Worm (Caenorhabditis elegans) whole organism, early embryonic: ENCODE results near the gene str-7.

Experiments
- B0310.2 ChIP-seq: sonication (generic microtip); optimal IDR thresholded peaks from 2 replicates; lab custom pipeline; 2016; ENCODE audit warnings: mild to moderate bottlenecking, missing genetic modification characterization, missing compliant biosample characterization
- F13C5.2 ChIP-seq: sonication (generic microtip); optimal IDR thresholded peaks from 2 replicates; lab custom pipeline; 2017; ENCODE audit warnings: mild to moderate bottlenecking, missing genetic modification characterization, inconsistent platforms, missing compliant biosample characterization
- aly-1 ChIP-seq: sonication (generic microtip); optimal IDR thresholded peaks from 2 replicates; lab custom pipeline; 2016; ENCODE audit warnings: missing genetic modification characterization, missing compliant biosample characterization
- ama-1 ChIP-seq: fragments of 150-350 bp; optimal IDR thresholded peaks from 2 replicates; lab custom pipeline; 2014
- ceh-13 ChIP-seq: fragments of 200-800 bp; sonication (Bioruptor generic); optimal IDR thresholded peaks from 2 replicates; lab custom pipeline; 2018; ENCODE audit warnings: mild to moderate bottlenecking, missing genetic modification characterization, missing compliant biosample characterization
- ceh-36 ChIP-seq: sonication (generic microtip); optimal IDR thresholded peaks from 2 replicates; lab custom pipeline; 2016; ENCODE audit warnings: missing genetic modification characterization, inconsistent platforms, missing compliant biosample characterization
- ets-7 ChIP-seq: sonication (generic microtip); optimal IDR thresholded peaks from 2 replicates; lab custom pipeline; 2016; ENCODE audit warnings: missing genotype, missing genetic modification characterization, missing compliant biosample characterization
- flt-1 ChIP-seq: fragments of 200-800 bp; sonication (Bioruptor generic); IDR thresholded peaks from 2 replicates; pipeline ENCODE4 v1.3.6; 2022; ENCODE audit warnings: missing genetic modification characterization, missing compliant biosample characterization
- hmbx-1 ChIP-seq: sonication (generic microtip); optimal IDR thresholded peaks from 2 replicates; lab custom pipeline; 2016; ENCODE audit warnings: mild to moderate bottlenecking, missing genetic modification characterization, missing compliant biosample characterization
- hmg-4 ChIP-seq: fragments of 200-800 bp; sonication (Bioruptor generic); optimal IDR thresholded peaks from 2 replicates; lab custom pipeline; 2018; ENCODE audit warnings: mild to moderate bottlenecking, missing genetic modification characterization, missing compliant biosample characterization
- hnd-1 ChIP-seq: sonication (generic microtip); optimal IDR thresholded peaks from 2 replicates; lab custom pipeline; 2016; ENCODE audit warnings: missing genetic modification characterization, missing compliant biosample characterization
- pes-1 ChIP-seq: fragments of 200-800 bp; sonication (Bioruptor generic); IDR thresholded peaks from 2 replicates; pipeline ENCODE4 v1.3.6; 2022; ENCODE audit warnings: missing genetic modification reagents, missing genetic modification characterization, missing compliant biosample characterization
- scrt-1 ChIP-seq: fragments of 200-800 bp; sonication (Bioruptor generic); IDR thresholded peaks from 2 replicates; pipeline ENCODE4 v1.3.6; 2022; ENCODE audit warnings: missing genetic modification characterization, missing compliant biosample characterization
- sea-1 ChIP-seq: fragments of 200-800 bp; sonication (Bioruptor generic); conservative IDR thresholded peaks from 2 replicates; pipeline ENCODE4 v1.3.6; 2022; ENCODE audit warnings: missing genetic modification characterization, missing compliant biosample characterization
- tbx-11 ChIP-seq: fragments of 200-800 bp; sonication (Bioruptor generic); IDR thresholded peaks from 2 replicates; pipeline ENCODE4 v1.3.6; 2022; ENCODE audit warnings: missing genetic modification characterization, missing compliant biosample characterization
- tbx-37 ChIP-seq: fragments of 200-800 bp; sonication (Bioruptor generic); conservative IDR thresholded peaks from 2 replicates; pipeline ENCODE4 v1.3.6; 2022; ENCODE audit warnings: missing genetic modification reagents, missing genetic modification characterization, missing compliant biosample characterization
- tra-4 ChIP-seq: sonication (generic microtip); optimal IDR thresholded peaks from 2 replicates; lab custom pipeline; 2017; ENCODE audit warnings: missing genetic modification characterization, missing compliant biosample characterization

The str-7 gene

ce11 chrV:16071167-16071566 lies 28.2 kb downstream of the str-7 start, which contains the start of gene nhr-176:
Gene nhr-176 (plus strand): TSS chrV:16071325.
- TF ChIP-seq hmbx-1 (tag; lab: Kevin White, UChicago) (no peak), tra-4 (tag; lab: Kevin White, UChicago) (no peak), hmg-4 (GFP tag; lab: Kevin White, UChicago) (no peak), pes-1 (no peak), ama-1 (no peak), F13C5.2 (no peak), tbx-37 (no peak), B0310.2 (tag; lab: Kevin White, UChicago) (no peak), tbx-11 (GFP tag; lab: Robert Waterston, UW) (no peak), sea-1 (GFP tag; lab: Robert Waterston, UW) (no peak), ceh-36 (tag; lab: Kevin White, UChicago) (no peak), hnd-1 (tag; lab: Kevin White, UChicago) (no peak)

DNA sequence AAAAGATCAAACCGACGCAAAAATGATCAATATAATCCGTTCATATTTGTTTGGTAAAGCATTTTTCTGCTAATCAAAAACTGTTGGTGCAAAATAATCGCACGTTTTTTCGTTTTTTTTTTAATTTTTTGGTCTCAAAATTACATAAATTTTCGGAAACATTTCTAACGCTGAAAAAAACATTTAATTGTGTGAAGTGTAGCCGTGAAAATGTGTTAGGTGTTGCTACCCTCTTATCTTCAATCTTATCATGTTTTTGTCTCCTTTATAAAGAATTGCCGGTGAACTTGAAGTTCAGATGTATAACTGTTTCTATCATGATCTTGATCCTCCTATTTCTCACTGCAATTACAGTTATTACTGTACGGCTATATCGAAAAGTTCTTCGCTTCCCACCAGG lies 30.4 kb downstream of the str-7 start, which contains the start of gene cyp-35D1:
Gene cyp-35D1 (plus strand): TSS at position 301 of the 400 bp plus-strand sequence.
- no peak for TF ChIP-seq hmbx-1 (tag; lab: Kevin White, UChicago)
- TF ChIP-seq hnd-1 (tag; lab: Kevin White, UChicago): no peak
- TF ChIP-seq ceh-36 (tag; lab: Kevin White, UChicago): no peak
- TF ChIP-seq flt-1: no peak
- TF ChIP-seq pes-1: no peak
- TF ChIP-seq tbx-11 (GFP tag; lab: Robert Waterston, UW): no peak

DNA sequence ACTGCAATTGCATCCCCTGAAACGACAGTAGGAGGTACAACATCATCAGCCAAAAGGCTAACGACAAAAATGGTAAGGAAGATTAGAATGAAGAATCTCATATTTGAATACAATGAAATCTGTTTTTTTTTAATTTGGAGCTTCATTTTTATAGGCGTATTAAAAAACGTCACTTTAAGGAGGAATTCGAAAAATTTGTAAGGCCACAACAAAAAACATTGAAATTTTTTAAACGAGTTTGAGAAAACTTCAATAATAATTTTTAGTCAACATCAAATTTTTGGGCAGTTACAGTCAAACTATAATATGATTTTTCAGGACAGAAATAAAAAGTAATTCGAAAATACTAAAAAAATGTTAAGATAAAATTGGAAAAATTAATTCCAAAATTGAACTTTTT lies 36.6 kb downstream of the str-7 start, which contains the start of gene F14H3.14:
Gene F14H3.14 (minus strand): TSS at position 101 of the 400 bp plus-strand sequence.
- no peak for TF ChIP-seq scrt-1 (GFP tag; lab: Robert Waterston, UW)
- no peak for TF ChIP-seq B0310.2 (tag; lab: Kevin White, UChicago)
- TF ChIP-seq tbx-37: no peak
- no peak for TF ChIP-seq ceh-13
- TF ChIP-seq ceh-36 (tag; lab: Kevin White, UChicago): no peak
- no peak for TF ChIP-seq aly-1 (tag; lab: Kevin White, UChicago)
- no peak for TF ChIP-seq tbx-11 (GFP tag; lab: Robert Waterston, UW)
- TF ChIP-seq ets-7 (tag; lab: Kevin White, UChicago): no peak
- no peak for TF ChIP-seq flt-1
- TF ChIP-seq F13C5.2: no peak
- no peak for TF ChIP-seq pes-1
- TF ChIP-seq hmg-4 (GFP tag; lab: Kevin White, UChicago): no peak
- TF ChIP-seq ama-1: no peak
- no peak for TF ChIP-seq hmbx-1 (tag; lab: Kevin White, UChicago)

ce11 chrV:16061993-16062392 lies 37.3 kb downstream of the str-7 start, which contains the start of gene fbxa-100:
Gene fbxa-100 (minus strand): TSS chrV:16062093.
- TF ChIP-seq tbx-11 (GFP tag; lab: Robert Waterston, UW): no peak
- no peak for TF ChIP-seq hnd-1 (tag; lab: Kevin White, UChicago)
- TF ChIP-seq sea-1 (GFP tag; lab: Robert Waterston, UW): no peak
- TF ChIP-seq hmg-4 (GFP tag; lab: Kevin White, UChicago): no peak

- TF ChIP-seq B0310.2 (tag; lab: Kevin White, UChicago) (no peak), tbx-37 (no peak), ets-7 (tag; lab: Kevin White, UChicago) (no peak), sea-1 (GFP tag; lab: Robert Waterston, UW) (no peak), F13C5.2 (no peak), hnd-1 (tag; lab: Kevin White, UChicago) (no peak), tbx-11 (GFP tag; lab: Robert Waterston, UW) (no peak), scrt-1 (GFP tag; lab: Robert Waterston, UW) (no peak), aly-1 (tag; lab: Kevin White, UChicago) (no peak), hmg-4 (GFP tag; lab: Kevin White, UChicago) (no peak), flt-1 (no peak), ama-1 (no peak), pes-1 (no peak), ceh-13 (no peak), hmbx-1 (tag; lab: Kevin White, UChicago) (no peak), tra-4 (tag; lab: Kevin White, UChicago) (no peak), ceh-36 (tag; lab: Kevin White, UChicago) (no peak)
Measured at ce11 chrV:16060135-16060534, 39.2 kb downstream of the str-7 start, which contains the start of gene F14H3.15. Gene F14H3.15 (minus strand): TSS chrV:16060235.

DNA sequence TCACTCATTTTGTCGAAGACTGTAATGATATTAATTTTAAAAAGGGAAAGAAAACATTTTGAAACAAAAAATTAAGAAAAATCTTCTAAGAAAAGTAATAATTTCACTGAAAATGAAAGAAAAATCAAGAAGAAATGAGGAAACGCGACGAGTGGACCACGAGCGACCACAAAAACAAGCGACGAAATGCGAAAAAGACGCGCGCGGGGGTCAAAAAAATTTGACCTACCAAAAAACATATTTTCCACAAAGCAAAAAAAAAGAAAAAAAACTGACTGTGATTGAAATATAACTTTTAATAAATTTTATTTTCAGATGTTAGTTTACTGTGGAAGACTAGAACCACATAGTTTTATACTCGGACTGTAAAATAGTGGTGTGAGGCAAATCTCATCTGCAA lies 40.5 kb downstream of the str-7 start, which contains the start of gene F14H3.6:
Gene F14H3.6 (minus strand): TSS at position 22 of the 400 bp plus-strand sequence.
- TF ChIP-seq ets-7 (tag; lab: Kevin White, UChicago) (no peak), B0310.2 (tag; lab: Kevin White, UChicago) (no peak), hnd-1 (tag; lab: Kevin White, UChicago) (no peak), ceh-36 (tag; lab: Kevin White, UChicago) (no peak), hmg-4 (GFP tag; lab: Kevin White, UChicago) (no peak), ama-1 (no peak), F13C5.2 (no peak), aly-1 (tag; lab: Kevin White, UChicago) (no peak), sea-1 (GFP tag; lab: Robert Waterston, UW) (no peak), ceh-13 (no peak), pes-1 (no peak), tbx-37 (no peak), tra-4 (tag; lab: Kevin White, UChicago) (no peak), flt-1 (no peak)

DNA sequence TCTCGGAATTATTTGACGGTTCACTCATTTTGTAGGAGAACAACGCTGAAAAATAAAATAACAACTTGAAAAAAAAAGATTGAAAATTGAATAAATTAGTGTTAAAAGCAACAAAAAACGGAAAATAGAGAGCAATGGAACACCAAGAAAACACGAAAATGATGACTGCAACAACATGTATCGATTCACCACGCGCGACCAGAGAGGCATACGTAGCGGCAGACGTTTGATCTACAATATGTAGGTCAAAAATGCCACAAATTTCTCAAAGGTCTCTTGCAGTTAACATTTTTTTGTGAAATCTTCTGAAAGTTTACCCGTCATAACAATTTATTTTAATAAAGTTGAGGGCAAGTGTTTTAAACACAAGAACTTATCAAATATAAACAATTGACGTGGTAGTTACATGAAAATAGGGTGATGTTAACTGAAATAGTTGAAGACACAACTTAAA lies 42.3 kb downstream of the str-7 start, which contains the start of gene F14H3.5:
Gene F14H3.5 (minus strand): TSS at position 51 of the 454 bp plus-strand sequence.
- TF ChIP-seq F13C5.2: no peak
- TF ChIP-seq hnd-1 (tag; lab: Kevin White, UChicago): no peak
- no peak for TF ChIP-seq hmg-4 (GFP tag; lab: Kevin White, UChicago)
- TF ChIP-seq sea-1 (GFP tag; lab: Robert Waterston, UW): no peak
- no peak for TF ChIP-seq flt-1
- TF ChIP-seq pes-1: no peak
- no peak for TF ChIP-seq ama-1
- no peak for TF ChIP-seq aly-1 (tag; lab: Kevin White, UChicago)
- no peak for TF ChIP-seq hmbx-1 (tag; lab: Kevin White, UChicago)
- no peak for TF ChIP-seq tbx-37
- no peak for TF ChIP-seq tra-4 (tag; lab: Kevin White, UChicago)
- no peak for TF ChIP-seq ceh-13
- no peak for TF ChIP-seq ets-7 (tag; lab: Kevin White, UChicago)
- no peak for TF ChIP-seq B0310.2 (tag; lab: Kevin White, UChicago)
- TF ChIP-seq tbx-11 (GFP tag; lab: Robert Waterston, UW): no peak
- TF ChIP-seq ceh-36 (tag; lab: Kevin White, UChicago): no peak
- no peak for TF ChIP-seq scrt-1 (GFP tag; lab: Robert Waterston, UW)
